Worm (Caenorhabditis elegans) whole organism, L2 larva: ENCODE results near the gene clc-7.

Experiments used
- C34F6.9 ChIP-seq: fragments of 150-350 bp; optimal IDR thresholded peaks from 2 replicates; lab custom pipeline; 2014; ENCODE audit warnings: missing biosample characterization, missing genetic modification characterization
- F13H6.1 ChIP-seq: sonication (generic microtip); optimal IDR thresholded peaks from 2 replicates; lab custom pipeline; 2016; ENCODE audit warnings: missing genetic modification characterization, missing compliant biosample characterization
- R02D3.7 ChIP-seq: fragments of 150-350 bp; optimal IDR thresholded peaks from 2 replicates; lab custom pipeline; 2014; ENCODE audit warnings: missing biosample characterization, missing genetic modification characterization
- Y55F3AM.14 ChIP-seq: fragments of 200-800 bp; sonication (Bioruptor generic); optimal IDR thresholded peaks from 2 replicates; lab custom pipeline; 2018; ENCODE audit warnings: mild to moderate bottlenecking, missing genetic modification characterization, missing compliant biosample characterization
- ZK546.5 ChIP-seq: sonication (generic microtip); optimal IDR thresholded peaks from 2 replicates; lab custom pipeline; 2017; ENCODE audit warnings: missing biosample characterization, missing genetic modification characterization
- aly-2 ChIP-seq: fragments of 150-350 bp; optimal IDR thresholded peaks from 2 replicates; lab custom pipeline; 2014; ENCODE audit warnings: missing biosample characterization, missing genetic modification characterization
- blmp-1 ChIP-seq: sonication (generic microtip); optimal IDR thresholded peaks from 2 replicates; lab custom pipeline; 2017; ENCODE audit warnings: missing genetic modification characterization, mild to moderate bottlenecking, missing compliant biosample characterization, antibody characterized with exemption, moderate library complexity; ENCODE audit not compliant: insufficient read depth
- ceh-16 ChIP-seq: fragments of 150-350 bp; optimal IDR thresholded peaks from 2 replicates; lab custom pipeline; 2014; ENCODE audit warnings: missing biosample characterization, missing genetic modification characterization
- ceh-82 ChIP-seq: fragments of 150-350 bp; optimal IDR thresholded peaks from 2 replicates; lab custom pipeline; 2014; ENCODE audit warnings: missing biosample characterization, missing genetic modification characterization
- crh-2 ChIP-seq: sonication (generic microtip); optimal IDR thresholded peaks from 2 replicates; lab custom pipeline; 2017; ENCODE audit warnings: missing biosample characterization, missing genetic modification characterization
- dmd-4 ChIP-seq: sonication (generic microtip); optimal IDR thresholded peaks from 2 replicates; lab custom pipeline; 2017; ENCODE audit warnings: missing biosample characterization, missing genetic modification characterization
- egl-27 ChIP-seq: sonication (generic microtip); optimal IDR thresholded peaks from 3 replicates; lab custom pipeline; 2017; ENCODE audit warnings: missing biosample characterization, missing genetic modification reagents, missing genetic modification characterization
- elt-1 ChIP-seq: fragments of 150-350 bp; optimal IDR thresholded peaks from 2 replicates; lab custom pipeline; 2014; ENCODE audit warnings: missing biosample characterization, missing genetic modification characterization
- elt-3 ChIP-seq: sonication (generic microtip); optimal IDR thresholded peaks from 2 replicates; lab custom pipeline; 2017; ENCODE audit warnings: missing biosample characterization, missing genetic modification characterization
- fos-1 ChIP-seq: fragments of 150-350 bp; optimal IDR thresholded peaks from 2 replicates; lab custom pipeline; 2014; ENCODE audit warnings: missing biosample characterization, missing genetic modification characterization
- gmeb-1 ChIP-seq: fragments of 150-350 bp; optimal IDR thresholded peaks from 2 replicates; lab custom pipeline; 2014; ENCODE audit warnings: missing biosample characterization, missing genetic modification characterization
- lin-11 ChIP-seq: fragments of 150-350 bp; sonication (generic microtip); optimal IDR thresholded peaks from 2 replicates; lab custom pipeline; 2014; ENCODE audit warnings: missing biosample characterization, missing genetic modification characterization, inconsistent platforms, mixed read lengths
- lin-13 ChIP-seq: fragments of 150-350 bp; optimal IDR thresholded peaks from 2 replicates; lab custom pipeline; 2014; ENCODE audit warnings: missing biosample characterization, missing genetic modification reagents, missing genetic modification characterization
- lin-39 ChIP-seq: fragments of 150-350 bp; optimal IDR thresholded peaks from 2 replicates; lab custom pipeline; 2014; ENCODE audit warnings: missing biosample characterization, missing genetic modification reagents, missing genetic modification characterization
- lsy-2 ChIP-seq, 2 experiments: fragments of 150-350 bp in 1 of 2; sonication (generic microtip) in 1 of 2; optimal IDR thresholded peaks; 2 replicates each; lab custom pipeline; 2014 to 2017; ENCODE audit warnings: missing biosample characterization in 2 of 2, missing genetic modification characterization in 2 of 2
- mab-5 ChIP-seq: fragments of 150-350 bp; optimal IDR thresholded peaks from 2 replicates; lab custom pipeline; 2014; ENCODE audit warnings: missing biosample characterization, missing genetic modification characterization
- mbf-1 ChIP-seq: sonication (generic microtip); optimal IDR thresholded peaks from 2 replicates; lab custom pipeline; 2017; ENCODE audit warnings: missing biosample characterization, missing genetic modification characterization
- mdl-1 ChIP-seq, 2 experiments: fragments of 150-350 bp in 1 of 2; sonication (generic microtip) in 1 of 2; optimal IDR thresholded peaks; 2 replicates each; lab custom pipeline; 2017; ENCODE audit warnings: missing biosample characterization in 2 of 2, missing genetic modification characterization in 2 of 2
- nhr-10 ChIP-seq: sonication (generic microtip); optimal IDR thresholded peaks from 2 replicates; lab custom pipeline; 2017; ENCODE audit warnings: missing biosample characterization, missing genetic modification characterization
- nhr-11 ChIP-seq: fragments of 150-350 bp; optimal IDR thresholded peaks from 2 replicates; lab custom pipeline; 2014; ENCODE audit warnings: missing biosample characterization, missing genetic modification characterization
- nhr-12 ChIP-seq: fragments of 150-350 bp; optimal IDR thresholded peaks from 2 replicates; lab custom pipeline; 2014; ENCODE audit warnings: missing biosample characterization, missing genetic modification characterization
- nhr-129 ChIP-seq: fragments of 150-350 bp; optimal IDR thresholded peaks from 2 replicates; lab custom pipeline; 2014; ENCODE audit warnings: missing biosample characterization, missing genetic modification characterization
- nhr-21 ChIP-seq: fragments of 150-350 bp; optimal IDR thresholded peaks from 2 replicates; lab custom pipeline; 2014; ENCODE audit warnings: missing biosample characterization, missing genetic modification characterization
- nhr-23 ChIP-seq: fragments of 150-350 bp; optimal IDR thresholded peaks from 2 replicates; lab custom pipeline; 2014; ENCODE audit warnings: missing biosample characterization, missing genetic modification reagents, missing genetic modification characterization
- nhr-237 ChIP-seq: fragments of 150-350 bp; optimal IDR thresholded peaks from 2 replicates; lab custom pipeline; 2014; ENCODE audit warnings: missing biosample characterization, missing genetic modification characterization
- nhr-25 ChIP-seq: fragments of 150-350 bp; sonication (generic microtip); optimal IDR thresholded peaks from 3 replicates; lab custom pipeline; 2014; ENCODE audit warnings: missing biosample characterization, missing genetic modification characterization
- nhr-6 ChIP-seq: fragments of 150-350 bp; optimal IDR thresholded peaks from 2 replicates; lab custom pipeline; 2014; ENCODE audit warnings: missing biosample characterization, missing genetic modification characterization
- nhr-77 ChIP-seq: fragments of 150-350 bp; optimal IDR thresholded peaks from 2 replicates; lab custom pipeline; 2014; ENCODE audit warnings: missing biosample characterization, missing genetic modification characterization
- peb-1 ChIP-seq: fragments of 150-350 bp; optimal IDR thresholded peaks from 2 replicates; lab custom pipeline; 2014; ENCODE audit warnings: missing biosample characterization, missing genetic modification characterization
- skn-1 ChIP-seq: sonication (generic microtip); optimal IDR thresholded peaks from 2 replicates; lab custom pipeline; 2017; ENCODE audit warnings: missing biosample characterization, missing genetic modification characterization
- sma-3 ChIP-seq: sonication (generic microtip); optimal IDR thresholded peaks from 2 replicates; lab custom pipeline; 2016; ENCODE audit warnings: missing genetic modification reagents, missing genetic modification characterization, missing compliant biosample characterization
- sma-9 ChIP-seq, 2 experiments: fragments of 150-350 bp in 1 of 2; sonication (generic microtip) in 1 of 2; optimal IDR thresholded peaks; 2 replicates each; lab custom pipeline; 2014 to 2016; ENCODE audit warnings: missing genetic modification characterization in 2 of 2, mild to moderate bottlenecking in 1 of 2, missing biosample characterization in 1 of 2, missing compliant biosample characterization in 1 of 2, missing genetic modification reagents in 1 of 2, moderate library complexity in 1 of 2
- snpc-4 ChIP-seq: fragments of 150-350 bp; optimal IDR thresholded peaks from 2 replicates; lab custom pipeline; 2014; ENCODE audit warnings: missing biosample characterization, missing genetic modification characterization
- unc-39 ChIP-seq: fragments of 150-350 bp; optimal IDR thresholded peaks from 2 replicates; lab custom pipeline; 2014; ENCODE audit warnings: missing biosample characterization, missing genetic modification characterization
- unc-55 ChIP-seq: fragments of 150-350 bp; sonication (generic microtip); optimal IDR thresholded peaks from 3 replicates; lab custom pipeline; 2014; ENCODE audit warnings: missing biosample characterization, missing genetic modification reagents, missing genetic modification characterization
- zag-1 ChIP-seq: fragments of 150-350 bp; optimal IDR thresholded peaks from 2 replicates; lab custom pipeline; 2014; ENCODE audit warnings: missing biosample characterization, missing genetic modification characterization
- ztf-1 ChIP-seq: fragments of 200-800 bp; sonication (Bioruptor generic); conservative IDR thresholded peaks from 2 replicates; pipeline ENCODE4 v1.3.6; 2022; ENCODE audit warnings: missing genetic modification characterization, missing compliant biosample characterization
- ztf-11 ChIP-seq: sonication (generic microtip); optimal IDR thresholded peaks from 2 replicates; lab custom pipeline; 2017; ENCODE audit warnings: missing biosample characterization, missing genetic modification characterization
- ztf-4 ChIP-seq: fragments of 150-350 bp; optimal IDR thresholded peaks from 2 replicates; lab custom pipeline; 2014; ENCODE audit warnings: missing biosample characterization, missing genetic modification characterization

Gene clc-7

ce11 chrX:5079297-5079696 is 11.4 kb downstream of the clc-7 start:
- TF ChIP-seq sma-3 (GFP tag; lab: Kevin White, UChicago), result peak; percentile 40
- TF ChIP-seq nhr-25 (tag; lab: Kevin White, UChicago), result peak; percentile 63
- TF ChIP-seq lin-13 (GFP tag; lab: Kevin White, UChicago), result no peak
- TF ChIP-seq snpc-4 (tag; lab: Kevin White, UChicago), result no peak
- peak; percentile 46 for TF ChIP-seq sma-9 (GFP tag; optimal IDR thresholded peaks at IDR 0.05; lab: Kevin White, UChicago)
- no peak for TF ChIP-seq sma-9 (tag; optimal IDR thresholded peaks at IDR 0.05; lab: Kevin White, UChicago)
- no peak for TF ChIP-seq egl-27
- TF ChIP-seq dmd-4 (tag; lab: Kevin White, UChicago), result no peak
- peak; percentile 1 for TF ChIP-seq crh-2 (tag; lab: Kevin White, UChicago)
- TF ChIP-seq, all 48 proteins: peak for 4

DNA sequence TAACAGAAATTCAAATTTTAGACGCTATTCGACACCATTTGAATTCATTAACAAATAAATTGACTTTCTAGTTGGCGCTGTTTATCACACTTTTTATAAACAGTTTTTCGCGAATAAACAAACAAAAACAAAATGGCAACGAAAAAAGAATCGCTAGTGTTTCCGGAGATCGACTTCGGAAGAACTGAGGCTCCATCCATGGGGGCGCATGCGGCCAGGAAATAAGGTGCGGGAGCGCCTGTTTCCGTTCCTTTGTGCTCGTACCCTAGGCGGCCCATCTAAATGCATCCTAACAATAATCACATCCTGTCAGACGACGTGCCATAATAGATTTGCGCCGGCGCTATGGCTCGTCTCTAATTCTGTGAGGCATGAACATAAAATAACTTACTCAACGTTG is 16.2 kb downstream of the clc-7 start:
- TF ChIP-seq blmp-1 (tag; lab: Kevin White, UChicago) (no peak), nhr-77 (tag; lab: Kevin White, UChicago) (no peak), nhr-237 (no peak), lin-13 (GFP tag; lab: Kevin White, UChicago) (no peak), elt-3 (tag; lab: Kevin White, UChicago) (no peak), sma-3 (GFP tag; lab: Kevin White, UChicago) (no peak), ztf-1 (GFP tag; lab: Robert Waterston, UW) (no peak), ztf-4 (no peak), gmeb-1 (no peak), F13H6.1 (tag; lab: Kevin White, UChicago) (no peak), peb-1 (tag; lab: Kevin White, UChicago) (no peak), mbf-1 (tag; lab: Kevin White, UChicago) (no peak), nhr-23 (tag; lab: Kevin White, UChicago) (no peak), mab-5 (no peak), nhr-12 (tag; lab: Kevin White, UChicago) (no peak), ZK546.5 (tag; lab: Kevin White, UChicago) (no peak), lsy-2 (tag; optimal IDR thresholded peaks at IDR 0.05; lab: Kevin White, UChicago) (no peak)

DNA sequence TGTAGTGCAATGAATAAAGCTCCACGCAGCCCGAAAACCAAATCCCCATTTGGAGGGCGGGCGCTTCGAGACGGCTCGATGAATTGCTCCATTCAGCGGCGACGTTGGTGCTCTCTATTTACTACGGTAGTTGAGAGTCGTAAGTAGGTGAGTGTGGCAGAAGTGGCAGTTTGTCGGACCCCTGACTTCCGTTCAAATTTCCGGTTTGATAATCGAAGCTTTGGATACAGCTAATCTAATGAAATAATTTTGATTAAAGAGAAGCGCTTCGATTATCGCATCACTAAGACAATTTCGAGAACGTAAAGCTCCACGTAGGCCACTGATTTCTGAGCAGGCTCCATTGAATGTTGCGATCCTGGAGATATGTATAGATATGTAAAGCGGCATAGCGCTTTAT is 16.6 kb downstream of the clc-7 start, which contains the start of gene ets-5:
Gene ets-5 (minus strand): TSS at position 32 of the 400 bp plus-strand sequence.
- no peak for TF ChIP-seq blmp-1 (tag; lab: Kevin White, UChicago)
- no peak for TF ChIP-seq zag-1 (tag; lab: Kevin White, UChicago)
- TF ChIP-seq lin-39 (tag; lab: Kevin White, UChicago), result no peak
- no peak for TF ChIP-seq elt-3 (tag; lab: Kevin White, UChicago)
- no peak for TF ChIP-seq nhr-6 (tag; lab: Kevin White, UChicago)
- no peak for TF ChIP-seq mab-5
- TF ChIP-seq snpc-4 (tag; lab: Kevin White, UChicago), result no peak
- no peak for TF ChIP-seq R02D3.7
- no peak for TF ChIP-seq ceh-16 (tag; lab: Kevin White, UChicago)
- no peak for TF ChIP-seq aly-2
- no peak for TF ChIP-seq nhr-77 (tag; lab: Kevin White, UChicago)
- TF ChIP-seq fos-1, result no peak
- TF ChIP-seq mbf-1 (tag; lab: Kevin White, UChicago), result no peak
- TF ChIP-seq nhr-21, result no peak
- TF ChIP-seq Y55F3AM.14 (GFP tag; lab: Kevin White, UChicago), result no peak
- no peak for TF ChIP-seq unc-39 (tag; lab: Kevin White, UChicago)
- TF ChIP-seq ztf-11, result no peak
- TF ChIP-seq elt-1 (tag; lab: Kevin White, UChicago), result no peak
- no peak for TF ChIP-seq ceh-82 (tag; lab: Kevin White, UChicago)

ce11 chrX:5085465-5085864 is 17.6 kb downstream of the clc-7 start:
- peak; percentile 8 for TF ChIP-seq nhr-11 (tag; lab: Kevin White, UChicago)
- TF ChIP-seq unc-55 (GFP tag; lab: Kevin White, UChicago), result peak; percentile 67
- peak; percentile 89 for TF ChIP-seq nhr-129 (tag; lab: Kevin White, UChicago)
- peak; percentile 89 for TF ChIP-seq egl-27
- TF ChIP-seq mdl-1 (tag; optimal IDR thresholded peaks at IDR 0.05; lab: Kevin White, UChicago), result peak in 1 of 2 experiments; percentile 49
- peak; percentile 72 for TF ChIP-seq sma-3 (GFP tag; lab: Kevin White, UChicago)
- TF ChIP-seq ceh-16 (tag; lab: Kevin White, UChicago), result no peak
- no peak for TF ChIP-seq mbf-1 (tag; lab: Kevin White, UChicago)
- TF ChIP-seq ZK546.5 (tag; lab: Kevin White, UChicago), result no peak
- no peak for TF ChIP-seq ztf-1 (GFP tag; lab: Robert Waterston, UW)
- no peak for TF ChIP-seq lin-39 (tag; lab: Kevin White, UChicago)
- TF ChIP-seq ztf-4, result peak; percentile 47
- TF ChIP-seq crh-2 (tag; lab: Kevin White, UChicago), result peak; percentile 84
- no peak for TF ChIP-seq elt-1 (tag; lab: Kevin White, UChicago)
- TF ChIP-seq dmd-4 (tag; lab: Kevin White, UChicago), result no peak
- TF ChIP-seq nhr-25 (tag; lab: Kevin White, UChicago), result peak; percentile 77
- peak; percentile 80 for TF ChIP-seq sma-9 (GFP tag; optimal IDR thresholded peaks at IDR 0.05; lab: Kevin White, UChicago)
- TF ChIP-seq sma-9 (tag; optimal IDR thresholded peaks at IDR 0.05; lab: Kevin White, UChicago), result no peak
- TF ChIP-seq nhr-10 (tag; lab: Kevin White, UChicago), result no peak
- TF ChIP-seq nhr-23 (tag; lab: Kevin White, UChicago), result no peak
- peak; percentile 83 for TF ChIP-seq Y55F3AM.14 (GFP tag; lab: Kevin White, UChicago)
- TF ChIP-seq aly-2, result no peak
- TF ChIP-seq C34F6.9, result peak; percentile 74
- TF ChIP-seq F13H6.1 (tag; lab: Kevin White, UChicago), result peak; percentile 87
- TF ChIP-seq ztf-11, result no peak
- TF ChIP-seq nhr-237, result no peak
- TF ChIP-seq skn-1 (tag; lab: Kevin White, UChicago), result no peak
- peak; percentile 69 for TF ChIP-seq lin-11 (tag; lab: Kevin White, UChicago)
- peak; percentile 33 for TF ChIP-seq nhr-6 (tag; lab: Kevin White, UChicago)
- peak; percentile 79 for TF ChIP-seq nhr-21
